Fruit fly (Drosophila melanogaster) whole organism, embryonic: ENCODE measurements around the gene CG42232.
A peak's percentile ranks its signal among the peaks of the same experiment; 100 is the strongest.

Experiments
- Aef1 ChIP-seq: fragments of 200-800 bp; sonication (Bioruptor generic); IDR thresholded peaks from 3 replicates; pipeline ENCODE4 v1.3.6; 2022; ENCODE audit warnings: missing biosample characterization, missing genetic modification characterization
- B-H1 ChIP-seq: fragments of 200-800 bp; sonication (Bioruptor generic); IDR thresholded peaks from 3 replicates; pipeline ENCODE4 v1.3.6; 2022; ENCODE audit warnings: missing biosample characterization, missing genetic modification characterization
- B-H2 ChIP-seq: fragments of 200-800 bp; sonication (Bioruptor generic); optimal IDR thresholded peaks from 2 replicates; lab custom pipeline; 2018; ENCODE audit warnings: missing biosample characterization, mild to moderate bottlenecking, missing genetic modification characterization
- Bgb ChIP-seq: fragments of 200-800 bp; sonication (Bioruptor generic); IDR thresholded peaks from 2 replicates; pipeline ENCODE4 v1.3.6; 2022; ENCODE audit warnings: missing biosample characterization, missing genetic modification characterization; ENCODE audit not compliant: partially characterized antibody
- CG12219 ChIP-seq: fragments of 200-800 bp; sonication (Bioruptor generic); optimal IDR thresholded peaks from 3 replicates; lab custom pipeline; 2018; ENCODE audit warnings: missing biosample characterization, mild to moderate bottlenecking, missing genetic modification characterization
- CG1602 ChIP-seq: fragments of 200-800 bp; sonication (Bioruptor generic); optimal IDR thresholded peaks from 3 replicates; lab custom pipeline; 2016; ENCODE audit warnings: missing biosample characterization, missing genetic modification characterization
- CG18011 ChIP-seq: fragments of 200-800 bp; sonication (Bioruptor generic); optimal IDR thresholded peaks from 2 replicates; lab custom pipeline; 2017; ENCODE audit warnings: missing biosample characterization, missing genetic modification characterization, mild to moderate bottlenecking, moderate library complexity, missing genotype
- CG32767 ChIP-seq: fragments of 200-800 bp; sonication (Bioruptor generic); IDR thresholded peaks from 2 replicates; pipeline ENCODE4 v1.3.6; 2022; ENCODE audit warnings: missing biosample characterization, missing genetic modification characterization
- CG3838 ChIP-seq: fragments of 200-800 bp; sonication (Bioruptor generic); optimal IDR thresholded peaks from 3 replicates; lab custom pipeline; 2016; ENCODE audit warnings: missing biosample characterization, missing genetic modification characterization
- CG42726 ChIP-seq: fragments of 200-800 bp; sonication (Bioruptor generic); IDR thresholded peaks from 2 replicates; pipeline ENCODE4 v1.3.6; 2022; ENCODE audit warnings: missing biosample characterization, missing genetic modification characterization; ENCODE audit not compliant: partially characterized antibody
- CG43689 ChIP-seq: fragments of 200-800 bp; sonication (Bioruptor generic); IDR thresholded peaks from 2 replicates; pipeline ENCODE4 v1.3.6; 2022; ENCODE audit warnings: missing biosample characterization, missing genetic modification characterization
- CG6654 ChIP-seq: fragments of 200-800 bp; sonication (Bioruptor generic); optimal IDR thresholded peaks from 2 replicates; lab custom pipeline; 2017; ENCODE audit warnings: missing biosample characterization, mild to moderate bottlenecking, missing genetic modification characterization
- CG6683 ChIP-seq: fragments of 200-800 bp; sonication (Bioruptor generic); optimal IDR thresholded peaks from 2 replicates; lab custom pipeline; 2017; ENCODE audit warnings: missing biosample characterization, mild to moderate bottlenecking, missing genetic modification characterization, missing genetic modification reagents
- CG7786 ChIP-seq: fragments of 200-800 bp; sonication (Bioruptor generic); optimal IDR thresholded peaks from 2 replicates; lab custom pipeline; 2016; ENCODE audit warnings: missing biosample characterization, missing genetic modification characterization
- CG7928 ChIP-seq: fragments of 200-800 bp; sonication (Bioruptor generic); optimal IDR thresholded peaks from 2 replicates; lab custom pipeline; 2017; ENCODE audit warnings: missing biosample characterization, mild to moderate bottlenecking, missing genetic modification characterization
- CG8478 ChIP-seq: fragments of >200 bp; optimal IDR thresholded peaks from 2 replicates; lab custom pipeline; 2018
- CG8944 ChIP-seq: fragments of 200-800 bp; sonication (Bioruptor generic); optimal IDR thresholded peaks from 3 replicates; lab custom pipeline; 2016; ENCODE audit warnings: missing biosample characterization, missing genetic modification characterization
- CG9932 ChIP-seq: fragments of 200-800 bp; sonication (Bioruptor generic); IDR thresholded peaks from 2 replicates; pipeline ENCODE4 v1.3.6; 2022; ENCODE audit warnings: missing biosample characterization, missing genetic modification characterization
- Chrac-16 ChIP-seq: fragments of 200-800 bp; sonication (Bioruptor generic); optimal IDR thresholded peaks from 3 replicates; lab custom pipeline; 2016; ENCODE audit warnings: missing biosample characterization, missing genetic modification characterization
- Dip3 ChIP-seq: fragments of 200-800 bp; sonication (Bioruptor generic); optimal IDR thresholded peaks from 3 replicates; lab custom pipeline; 2016; ENCODE audit warnings: missing biosample characterization, missing genetic modification characterization
- ERR ChIP-seq: fragments of 200-800 bp; sonication (Bioruptor generic); optimal IDR thresholded peaks from 2 replicates; lab custom pipeline; 2016; ENCODE audit warnings: missing biosample characterization, missing genetic modification characterization
- H2.0 ChIP-seq: fragments of 200-800 bp; sonication (Bioruptor generic); IDR thresholded peaks from 2 replicates; pipeline ENCODE4 v1.3.6; 2022; ENCODE audit warnings: missing biosample characterization, missing genetic modification characterization
- Hr78 ChIP-seq, 2 experiments: fragments of 200-800 bp in 1 of 2; fragments of >200 bp in 1 of 2; sonication (Bioruptor generic) in 1 of 2; optimal IDR thresholded peaks; 2 replicates each; lab custom pipeline; 2017 to 2019; ENCODE audit warnings: missing biosample characterization in 2 of 2, missing genetic modification characterization in 2 of 2, mild to moderate bottlenecking in 1 of 2, moderate library complexity in 1 of 2
- Jarid2 ChIP-seq: fragments of 200-800 bp; sonication (Bioruptor generic); optimal IDR thresholded peaks from 3 replicates; lab custom pipeline; 2017; ENCODE audit warnings: mild to moderate bottlenecking, missing biosample characterization, missing genetic modification reagents, missing genetic modification characterization
- Mad ChIP-seq: fragments of 200-800 bp; sonication (Bioruptor generic); optimal IDR thresholded peaks from 2 replicates; lab custom pipeline; 2016; ENCODE audit warnings: missing biosample characterization, missing genetic modification characterization
- Max ChIP-seq: fragments of 200-800 bp; sonication (Bioruptor generic); optimal IDR thresholded peaks from 2 replicates; lab custom pipeline; 2016; ENCODE audit warnings: missing biosample characterization, mild to moderate bottlenecking, missing genetic modification characterization
- Mrtf ChIP-seq: fragments of 200-800 bp; sonication (Bioruptor generic); IDR thresholded peaks from 3 replicates; pipeline ENCODE4 v1.3.6; 2022; ENCODE audit warnings: missing biosample characterization, missing genetic modification characterization
- Nf-YA ChIP-seq: fragments of 200-800 bp; sonication (Bioruptor generic); IDR thresholded peaks from 2 replicates; pipeline ENCODE4 v1.3.6; 2022; ENCODE audit warnings: missing biosample characterization, missing genetic modification characterization
- Sox102F ChIP-seq: fragments of 200-800 bp; sonication (Bioruptor generic); optimal IDR thresholded peaks from 2 replicates; lab custom pipeline; 2018; ENCODE audit warnings: missing biosample characterization, mild to moderate bottlenecking, missing genetic modification characterization, moderate library complexity
- Sry-β ChIP-seq: fragments of 200-800 bp; sonication (Bioruptor generic); optimal IDR thresholded peaks from 2 replicates; lab custom pipeline; 2018; ENCODE audit warnings: missing biosample characterization, mild to moderate bottlenecking, missing genetic modification characterization, moderate library complexity
- abd-A ChIP-seq: fragments of 200-800 bp; sonication (Bioruptor generic); optimal IDR thresholded peaks from 3 replicates; lab custom pipeline; 2019; ENCODE audit warnings: missing biosample characterization, mild to moderate bottlenecking, missing genetic modification characterization, moderate library complexity
- br ChIP-seq: fragments of >200 bp; optimal IDR thresholded peaks from 2 replicates; lab custom pipeline; 2017
- bsh ChIP-seq, 2 experiments: fragments of 200-800 bp; sonication (Bioruptor generic); optimal IDR thresholded peaks; 2 replicates each; lab custom pipeline; 2017 to 2018; ENCODE audit warnings: mild to moderate bottlenecking in 2 of 2, missing biosample characterization in 2 of 2, missing genetic modification characterization in 2 of 2, moderate library complexity in 1 of 2
- cad ChIP-seq: fragments of >200 bp; optimal IDR thresholded peaks from 2 replicates; lab custom pipeline; 2017; ENCODE audit warnings: missing biosample characterization, missing genetic modification characterization
- corto ChIP-seq: fragments of 200-800 bp; sonication (Bioruptor generic); optimal IDR thresholded peaks from 2 replicates; lab custom pipeline; 2016; ENCODE audit warnings: missing biosample characterization, mild to moderate bottlenecking, missing genetic modification characterization, moderate library complexity
- eyg ChIP-seq: fragments of 200-800 bp; sonication (Bioruptor generic); optimal IDR thresholded peaks from 3 replicates; lab custom pipeline; 2016; ENCODE audit warnings: missing biosample characterization, missing genetic modification characterization
- fru ChIP-seq: fragments of >200 bp; optimal IDR thresholded peaks from 2 replicates; lab custom pipeline; 2017
- inv ChIP-seq: fragments of 200-800 bp; sonication (Bioruptor generic); IDR thresholded peaks from 2 replicates; pipeline ENCODE4 v1.3.6; 2022; ENCODE audit warnings: missing biosample characterization, missing genetic modification characterization; ENCODE audit not compliant: partially characterized antibody
- jing ChIP-seq: fragments of 200-800 bp; sonication (Bioruptor generic); optimal IDR thresholded peaks from 2 replicates; lab custom pipeline; 2018; ENCODE audit warnings: missing biosample characterization, mild to moderate bottlenecking, missing genetic modification characterization
- kah ChIP-seq: fragments of 200-800 bp; sonication (Bioruptor generic); optimal IDR thresholded peaks from 2 replicates; lab custom pipeline; 2018; ENCODE audit warnings: missing biosample characterization, mild to moderate bottlenecking, missing genetic modification characterization
- kni ChIP-seq: fragments of 200-800 bp; sonication (Bioruptor generic); optimal IDR thresholded peaks from 3 replicates; lab custom pipeline; 2017; ENCODE audit warnings: mild to moderate bottlenecking, missing biosample characterization, missing genetic modification reagents, missing genetic modification characterization
- knrl ChIP-seq: fragments of 200-800 bp; sonication (Bioruptor generic); IDR thresholded peaks from 3 replicates; pipeline ENCODE4 v1.3.6; 2022; ENCODE audit warnings: missing biosample characterization, missing genetic modification characterization; ENCODE audit not compliant: partially characterized antibody
- lab ChIP-seq: fragments of 200-800 bp; sonication (Bioruptor generic); optimal IDR thresholded peaks from 3 replicates; lab custom pipeline; 2017; ENCODE audit warnings: missing biosample characterization, missing genetic modification characterization, mild to moderate bottlenecking, moderate library complexity, missing genetic modification reagents
- maf-S ChIP-seq: fragments of 200-800 bp; sonication (Bioruptor generic); optimal IDR thresholded peaks from 2 replicates; lab custom pipeline; 2016; ENCODE audit warnings: missing biosample characterization, missing genetic modification characterization
- mam ChIP-seq: fragments of 200-800 bp; sonication (Bioruptor generic); optimal IDR thresholded peaks from 3 replicates; lab custom pipeline; 2016; ENCODE audit warnings: missing biosample characterization, missing genetic modification characterization
- mld ChIP-seq: fragments of 200-800 bp; sonication (Bioruptor generic); IDR thresholded peaks from 3 replicates; pipeline ENCODE4 v1.3.6; 2022; ENCODE audit warnings: missing biosample characterization, missing genetic modification characterization; ENCODE audit not compliant: partially characterized antibody
- nerfin-1 ChIP-seq: fragments of 200-800 bp; sonication (Bioruptor generic); optimal IDR thresholded peaks from 3 replicates; lab custom pipeline; 2019; ENCODE audit warnings: missing biosample characterization, mild to moderate bottlenecking, missing genetic modification characterization, moderate library complexity
- schlank ChIP-seq: fragments of 200-800 bp; sonication (Bioruptor generic); optimal IDR thresholded peaks from 2 replicates; lab custom pipeline; 2018; ENCODE audit warnings: missing biosample characterization, mild to moderate bottlenecking, missing genetic modification characterization
- trh ChIP-seq: fragments of 200-800 bp; sonication (Bioruptor generic); optimal IDR thresholded peaks from 2 replicates; lab custom pipeline; 2016; ENCODE audit warnings: missing biosample characterization, missing genetic modification characterization
- tx ChIP-seq: fragments of 200-800 bp; sonication (Bioruptor generic); optimal IDR thresholded peaks from 2 replicates; lab custom pipeline; 2016; ENCODE audit warnings: missing biosample characterization, missing genetic modification characterization

The CG42232 gene

DNA sequence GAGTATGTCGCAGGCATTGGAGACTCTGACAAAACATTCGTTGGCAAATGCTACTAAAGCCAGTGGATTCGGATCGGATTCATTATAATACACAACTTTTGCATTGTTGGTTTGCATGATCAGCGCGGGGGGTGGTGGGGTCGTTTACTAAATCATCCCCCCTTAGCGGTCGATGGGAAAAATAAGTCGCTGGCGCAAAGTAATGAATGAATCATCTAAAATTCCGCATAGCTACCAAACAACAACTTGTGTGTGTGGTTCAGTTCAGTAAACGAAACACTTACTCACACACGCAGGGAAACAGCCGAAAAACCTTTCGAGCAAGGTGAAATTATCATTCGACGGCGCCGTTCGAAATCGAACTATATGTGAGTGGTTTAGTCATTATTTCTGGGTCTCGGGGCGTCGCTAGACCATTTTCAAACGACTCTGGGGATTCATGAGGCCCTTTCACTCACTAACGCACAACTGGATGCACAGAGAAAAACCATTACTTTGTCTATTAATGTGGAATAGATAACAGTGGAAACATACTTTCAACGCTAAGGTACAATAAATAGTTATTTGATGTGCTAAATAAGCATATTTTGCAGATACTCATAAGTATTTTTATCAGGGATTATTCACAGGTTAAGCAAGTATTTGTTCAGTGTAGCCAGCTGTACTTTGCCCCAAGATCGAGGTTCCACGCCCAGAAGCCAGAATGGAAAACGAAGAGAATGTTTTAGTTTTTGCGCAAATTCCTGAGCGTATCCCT lies 20.9 kb downstream of the CG42232 start (continued):
- TF ChIP-seq inv (GFP tag; lab: Robert Waterston, UW) (no peak), CG9932 (GFP tag; lab: Robert Waterston, UW) (peak; percentile 29; the same call in 1 of the 2 replicates), mld (GFP tag; lab: Robert Waterston, UW) (no peak), kni (GFP tag; lab: Kevin White, UChicago) (no peak), cad (GFP tag; lab: Kevin White, UChicago) (no peak), corto (GFP tag; lab: Kevin White, UChicago) (no peak), CG7928 (GFP tag; lab: Kevin White, UChicago) (no peak), CG7786 (GFP tag; lab: Kevin White, UChicago) (peak; percentile 77), CG43689 (GFP tag; lab: Robert Waterston, UW) (peak; percentile 66), jing (peak; percentile 81), maf-S (peak; percentile 30), abd-A (tag; lab: Kevin White, UChicago) (no peak), nerfin-1 (tag; lab: Kevin White, UChicago) (no peak), Bgb (GFP tag; lab: Robert Waterston, UW) (no peak), CG6654 (peak; percentile 66), trh (GFP tag; lab: Kevin White, UChicago) (peak; percentile 8), schlank (tag; lab: Kevin White, UChicago) (peak; percentile 59), CG32767 (GFP tag; lab: Robert Waterston, UW) (peak; percentile 68), fru (lab: Kevin White, UChicago) (no peak), Mrtf (GFP tag; lab: Robert Waterston, UW) (peak; percentile 68; the same call in 2 of the 3 replicates), br (no peak), CG8478 (lab: Kevin White, UChicago) (no peak), ERR (GFP tag; lab: Kevin White, UChicago) (peak; percentile 46), CG6683 (GFP tag; lab: Kevin White, UChicago) (no peak), Jarid2 (GFP tag; lab: Kevin White, UChicago) (no peak), mam (GFP tag; lab: Kevin White, UChicago) (peak; percentile 62), CG1602 (GFP tag; lab: Kevin White, UChicago) (peak; percentile 49), Max (GFP tag; lab: Kevin White, UChicago) (no peak), Aef1 (GFP tag; lab: Robert Waterston, UW) (peak; percentile 72), CG3838 (GFP tag; lab: Kevin White, UChicago) (no peak), bsh (GFP tag; optimal IDR thresholded peaks at IDR 0.05; lab: Kevin White, UChicago) (peak; percentile 91 to 96), Chrac-16 (GFP tag; lab: Kevin White, UChicago) (peak; percentile 47), Hr78 (GFP tag; optimal IDR thresholded peaks at IDR 0.05; lab: Kevin White, UChicago) (peak in 1 of 2 experiments; percentile 60), kah (GFP tag; lab: Kevin White, UChicago) (no peak), Mad (GFP tag; lab: Kevin White, UChicago) (peak; percentile 68), eyg (GFP tag; lab: Kevin White, UChicago) (no peak), lab (GFP tag; lab: Kevin White, UChicago) (peak; percentile 56), Sox102F (GFP tag; lab: Kevin White, UChicago) (peak; percentile 80), B-H1 (peak; percentile 77), Nf-YA (GFP tag; lab: Robert Waterston, UW) (peak; percentile 76; the same call in 1 of the 2 replicates), Sry-β (peak; percentile 41), CG8944 (no peak), Dip3 (GFP tag; lab: Kevin White, UChicago) (peak; percentile 70), H2.0 (GFP tag; lab: Robert Waterston, UW) (peak; percentile 87), CG42726 (no peak), CG12219 (GFP tag; lab: Kevin White, UChicago) (peak; percentile 84), B-H2 (GFP tag; lab: Kevin White, UChicago) (no peak), knrl (GFP tag; lab: Robert Waterston, UW) (no peak), tx (GFP tag; lab: Kevin White, UChicago) (peak; percentile 56), CG18011 (GFP tag; lab: Kevin White, UChicago) (no peak)
